Worm (Caenorhabditis elegans) whole organism, young adult: Measurements from ENCODE around the gene scyl-1.

ENCODE experiments used
- B0336.3 ChIP-seq: fragments of 200-800 bp; sonication (Bioruptor generic); IDR thresholded peaks from 2 replicates; pipeline ENCODE4 v1.3.6; 2022; ENCODE audit warnings: missing genetic modification characterization, missing compliant biosample characterization
- D2030.7 ChIP-seq: fragments of 200-800 bp; sonication (Bioruptor generic); IDR thresholded peaks from 2 replicates; pipeline ENCODE4 v1.3.6; 2022; ENCODE audit warnings: missing genetic modification reagents, missing genetic modification characterization, missing compliant biosample characterization
- F23B12.7 ChIP-seq: sonication (generic microtip); optimal IDR thresholded peaks from 2 replicates; lab custom pipeline; 2017; ENCODE audit warnings: missing genetic modification characterization, mild to moderate bottlenecking, missing compliant biosample characterization, antibody characterized with exemption, moderate library complexity; ENCODE audit not compliant: insufficient read depth
- F49E8.2 ChIP-seq: sonication (generic microtip); optimal IDR thresholded peaks from 3 replicates; lab custom pipeline; 2017; ENCODE audit warnings: missing genetic modification characterization, mild to moderate bottlenecking, missing compliant biosample characterization, antibody characterized with exemption, moderate library complexity; ENCODE audit not compliant: insufficient read depth
- F57C9.4 ChIP-seq: sonication (generic microtip); optimal IDR thresholded peaks from 2 replicates; lab custom pipeline; 2017; ENCODE audit warnings: mild to moderate bottlenecking, missing genetic modification characterization, missing compliant biosample characterization
- K11D2.4 ChIP-seq: fragments of 200-800 bp; sonication (Bioruptor generic); IDR thresholded peaks from 2 replicates; pipeline ENCODE4 v1.3.6; 2022; ENCODE audit warnings: missing genetic modification reagents, missing genetic modification characterization, missing compliant biosample characterization
- Y67H2A.10 ChIP-seq: fragments of 200-800 bp; sonication (Bioruptor generic); conservative IDR thresholded peaks from 2 replicates; pipeline ENCODE4 v1.3.6; 2022; ENCODE audit warnings: missing genetic modification reagents, missing genetic modification characterization, missing compliant biosample characterization
- Y95B8A.8 ChIP-seq: fragments of 200-800 bp; sonication (Bioruptor generic); IDR thresholded peaks from 2 replicates; pipeline ENCODE4 v1.3.6; 2022; ENCODE audit warnings: missing genetic modification reagents, missing genetic modification characterization, missing compliant biosample characterization
- ama-1 ChIP-seq, 3 experiments: fragments of 150-350 bp in 1 of 3; sonication (generic microtip) in 2 of 3; optimal IDR thresholded peaks; 2 replicates each; lab custom pipeline; 2014 to 2018; ENCODE audit warnings: missing biosample characterization in 2 of 3, missing genetic modification characterization in 2 of 3, missing genetic modification reagents in 2 of 3
- atf-7 ChIP-seq: sonication (generic microtip); optimal IDR thresholded peaks from 2 replicates; lab custom pipeline; 2017; ENCODE audit warnings: mild to moderate bottlenecking, missing genetic modification characterization, missing compliant biosample characterization
- attf-6 ChIP-seq: fragments of 200-800 bp; sonication (Bioruptor generic); IDR thresholded peaks from 2 replicates; pipeline ENCODE4 v1.3.6; 2022; ENCODE audit warnings: missing genetic modification reagents, missing genetic modification characterization, missing compliant biosample characterization
- bed-2 ChIP-seq: fragments of 200-800 bp; sonication (Bioruptor generic); IDR thresholded peaks from 2 replicates; pipeline ENCODE4 v1.3.6; 2022; ENCODE audit warnings: missing genetic modification reagents, missing genetic modification characterization, missing compliant biosample characterization
- ccch-3 ChIP-seq: fragments of 200-800 bp; sonication (Bioruptor generic); optimal IDR thresholded peaks from 2 replicates; lab custom pipeline; 2018; ENCODE audit warnings: mild to moderate bottlenecking, missing genetic modification characterization, missing compliant biosample characterization
- ceh-58 ChIP-seq: fragments of 200-800 bp; sonication (Bioruptor generic); IDR thresholded peaks from 2 replicates; pipeline ENCODE4 v1.3.6; 2022; ENCODE audit warnings: missing genetic modification characterization, missing compliant biosample characterization
- ceh-79 ChIP-seq: sonication (generic microtip); optimal IDR thresholded peaks from 2 replicates; lab custom pipeline; 2017; ENCODE audit warnings: mild to moderate bottlenecking, missing genetic modification characterization, missing compliant biosample characterization
- ceh-91 ChIP-seq: fragments of 200-800 bp; sonication (Bioruptor generic); IDR thresholded peaks from 2 replicates; pipeline ENCODE4 v1.3.6; 2022; ENCODE audit warnings: missing genetic modification reagents, missing genetic modification characterization, missing compliant biosample characterization
- die-1 ChIP-seq: sonication (generic microtip); optimal IDR thresholded peaks from 2 replicates; lab custom pipeline; 2016; ENCODE audit warnings: missing genotype, mild to moderate bottlenecking, missing genetic modification characterization, missing compliant biosample characterization
- dox-1 ChIP-seq: fragments of 200-800 bp; sonication (Bioruptor generic); IDR thresholded peaks from 2 replicates; pipeline ENCODE4 v1.3.6; 2022; ENCODE audit warnings: missing genetic modification reagents, missing genetic modification characterization, missing compliant biosample characterization
- egl-18 ChIP-seq: fragments of 200-800 bp; sonication (Bioruptor generic); IDR thresholded peaks from 2 replicates; pipeline ENCODE4 v1.3.6; 2022; ENCODE audit warnings: missing genetic modification reagents, missing genetic modification characterization, missing compliant biosample characterization
- egrh-3 ChIP-seq: fragments of 200-800 bp; sonication (Bioruptor generic); IDR thresholded peaks from 2 replicates; pipeline ENCODE4 v1.3.6; 2022; ENCODE audit warnings: missing genetic modification reagents, missing genetic modification characterization, missing compliant biosample characterization
- ekl-4 ChIP-seq: fragments of 200-800 bp; sonication (Bioruptor generic); IDR thresholded peaks from 2 replicates; pipeline ENCODE4 v1.3.6; 2022; ENCODE audit warnings: missing genetic modification reagents, missing genetic modification characterization, missing compliant biosample characterization
- fkh-3 ChIP-seq: sonication (generic microtip); optimal IDR thresholded peaks from 2 replicates; lab custom pipeline; 2016; ENCODE audit warnings: mild to moderate bottlenecking, missing genetic modification characterization, missing compliant biosample characterization
- hlh-12 ChIP-seq: sonication (generic microtip); optimal IDR thresholded peaks from 2 replicates; lab custom pipeline; 2016; ENCODE audit warnings: missing genetic modification characterization, missing compliant biosample characterization
- hlh-26 ChIP-seq: fragments of 200-800 bp; sonication (Bioruptor generic); conservative IDR thresholded peaks from 2 replicates; pipeline ENCODE4 v1.3.6; 2022; ENCODE audit warnings: missing genetic modification reagents, missing genetic modification characterization, missing compliant biosample characterization
- hmg-1.2 ChIP-seq: fragments of 200-800 bp; sonication (Bioruptor generic); IDR thresholded peaks from 2 replicates; pipeline ENCODE4 v1.3.6; 2022; ENCODE audit warnings: missing genetic modification reagents, missing genetic modification characterization, missing compliant biosample characterization
- hmg-20 ChIP-seq: fragments of 200-800 bp; sonication (Bioruptor generic); IDR thresholded peaks from 2 replicates; pipeline ENCODE4 v1.3.6; 2022; ENCODE audit warnings: missing genetic modification reagents, missing genetic modification characterization, missing compliant biosample characterization
- lag-1 ChIP-seq: fragments of 200-800 bp; sonication (Bioruptor generic); IDR thresholded peaks from 2 replicates; pipeline ENCODE4 v1.3.6; 2022; ENCODE audit warnings: missing genetic modification reagents, missing genetic modification characterization, missing compliant biosample characterization
- let-607 ChIP-seq, 2 experiments: fragments of 200-800 bp in 1 of 2; sonication (Bioruptor generic) in 1 of 2; sonication (generic microtip) in 1 of 2; optimal IDR thresholded peaks; 2 replicates each; lab custom pipeline; 2016 to 2018; ENCODE audit warnings: mild to moderate bottlenecking in 2 of 2, missing compliant biosample characterization in 2 of 2, missing genetic modification characterization in 2 of 2, moderate library complexity in 2 of 2, missing genotype in 1 of 2
- lin-26 ChIP-seq: fragments of 200-800 bp; sonication (Bioruptor generic); IDR thresholded peaks from 2 replicates; pipeline ENCODE4 v1.3.6; 2022; ENCODE audit warnings: missing genetic modification reagents, missing genetic modification characterization, missing compliant biosample characterization
- lin-54 ChIP-seq: fragments of 200-800 bp; sonication (Bioruptor generic); optimal IDR thresholded peaks from 2 replicates; lab custom pipeline; 2018; ENCODE audit warnings: mild to moderate bottlenecking, missing genetic modification characterization, missing compliant biosample characterization
- lsy-27 ChIP-seq: sonication (generic microtip); optimal IDR thresholded peaks from 2 replicates; lab custom pipeline; 2017; ENCODE audit warnings: missing genetic modification characterization, mild to moderate bottlenecking, missing compliant biosample characterization, antibody characterized with exemption, missing genotype, borderline replicate concordance; ENCODE audit not compliant: insufficient read depth
- nfya-2 ChIP-seq: fragments of 200-800 bp; sonication (Bioruptor generic); IDR thresholded peaks from 2 replicates; pipeline ENCODE4 v1.3.6; 2022; ENCODE audit warnings: missing genetic modification reagents, missing genetic modification characterization, missing compliant biosample characterization
- nhr-179 ChIP-seq: sonication (generic microtip); optimal IDR thresholded peaks from 2 replicates; lab custom pipeline; 2016; ENCODE audit warnings: mild to moderate bottlenecking, missing genetic modification characterization, missing compliant biosample characterization
- rpc-1 ChIP-seq, 2 experiments: fragments of 150-350 bp in 1 of 2; sonication (generic microtip) in 1 of 2; optimal IDR thresholded peaks; 2 replicates each; lab custom pipeline; 2014 to 2018; ENCODE audit warnings: missing biosample characterization in 1 of 2, missing genetic modification characterization in 1 of 2, missing genetic modification reagents in 1 of 2, missing genotype in 1 of 2
- snpc-1.1 ChIP-seq: sonication (generic microtip); optimal IDR thresholded peaks from 2 replicates; lab custom pipeline; 2017; ENCODE audit warnings: missing genetic modification characterization, mild to moderate bottlenecking, missing compliant biosample characterization, antibody characterized with exemption, moderate library complexity, missing genotype, missing genetic modification reagents; ENCODE audit not compliant: insufficient read depth
- snpc-1.3 ChIP-seq: sonication (generic microtip); optimal IDR thresholded peaks from 2 replicates; lab custom pipeline; 2017; ENCODE audit warnings: missing genetic modification characterization, mild to moderate bottlenecking, missing compliant biosample characterization, antibody characterized with exemption, moderate library complexity, missing genotype, missing genetic modification reagents; ENCODE audit not compliant: insufficient read depth
- snpc-3.4 ChIP-seq: sonication (generic microtip); optimal IDR thresholded peaks from 2 replicates; lab custom pipeline; 2017; ENCODE audit warnings: missing genetic modification characterization, mild to moderate bottlenecking, missing compliant biosample characterization, antibody characterized with exemption, moderate library complexity, missing genotype, missing genetic modification reagents
- sptf-2 ChIP-seq: fragments of 200-800 bp; sonication (Bioruptor generic); optimal IDR thresholded peaks from 2 replicates; lab custom pipeline; 2018; ENCODE audit warnings: mild to moderate bottlenecking, missing genetic modification characterization, missing compliant biosample characterization
- tbp1 ChIP-seq: fragments of 200-800 bp; sonication (Bioruptor generic); optimal IDR thresholded peaks from 2 replicates; lab custom pipeline; 2018; ENCODE audit warnings: mild to moderate bottlenecking, missing genetic modification characterization, missing compliant biosample characterization
- tlf-1 ChIP-seq: fragments of 200-800 bp; sonication (Bioruptor generic); optimal IDR thresholded peaks from 2 replicates; lab custom pipeline; 2018; ENCODE audit warnings: mild to moderate bottlenecking, missing genetic modification characterization, missing compliant biosample characterization
- unc-130 ChIP-seq: sonication (generic microtip); optimal IDR thresholded peaks from 2 replicates; lab custom pipeline; 2016; ENCODE audit warnings: missing genetic modification reagents, missing genetic modification characterization, missing compliant biosample characterization
- xnd-1 ChIP-seq: sonication (generic microtip); optimal IDR thresholded peaks from 2 replicates; lab custom pipeline; 2016; ENCODE audit warnings: missing genotype, missing genetic modification reagents, missing genetic modification characterization, missing compliant biosample characterization
- ztf-22 ChIP-seq: fragments of 200-800 bp; sonication (Bioruptor generic); optimal IDR thresholded peaks from 2 replicates; lab custom pipeline; 2018; ENCODE audit warnings: mild to moderate bottlenecking, missing genetic modification characterization, moderate library complexity, missing compliant biosample characterization
- ztf-26 ChIP-seq: sonication (generic microtip); optimal IDR thresholded peaks from 2 replicates; lab custom pipeline; 2017; ENCODE audit warnings: missing genetic modification characterization, missing compliant biosample characterization

The scyl-1 gene

ce11 chrV:13090130-13090770 lies 48.7 kb upstream of the scyl-1 start, which contains the start of gene C34B4.4 (continued):
- no peak for TF ChIP-seq let-607 (tag; optimal IDR thresholded peaks at IDR 0.05; lab: Kevin White, UChicago)
- TF ChIP-seq D2030.7, result no peak
- TF ChIP-seq lin-54 (GFP tag; lab: Kevin White, UChicago), result no peak
- TF ChIP-seq egl-18 (GFP tag; lab: Robert Waterston, UW), result no peak
- TF ChIP-seq snpc-1.1, result no peak
- peak; percentile 5 for TF ChIP-seq snpc-1.3 (tag; lab: Kevin White, UChicago)
- TF ChIP-seq Y95B8A.8 (GFP tag; lab: Robert Waterston, UW), result no peak
- no peak for TF ChIP-seq nhr-179 (tag; lab: Kevin White, UChicago)
- TF ChIP-seq rpc-1 (optimal IDR thresholded peaks at IDR 0.05; lab: Kevin White, UChicago), result no peak
- TF ChIP-seq rpc-1 (tag; optimal IDR thresholded peaks at IDR 0.05; lab: Kevin White, UChicago), result no peak
- no peak for TF ChIP-seq dox-1 (GFP tag; lab: Robert Waterston, UW)
- no peak for TF ChIP-seq bed-2 (GFP tag; lab: Robert Waterston, UW)
- TF ChIP-seq ztf-26 (tag; lab: Kevin White, UChicago), result no peak
- TF ChIP-seq hlh-26 (GFP tag; lab: Robert Waterston, UW), result no peak
- TF ChIP-seq ccch-3 (GFP tag; lab: Kevin White, UChicago), result no peak
- TF ChIP-seq F57C9.4 (tag; lab: Kevin White, UChicago), result no peak
- no peak for TF ChIP-seq ceh-58 (GFP tag; lab: Robert Waterston, UW)
- TF ChIP-seq ztf-22, result no peak
- no peak for TF ChIP-seq fkh-3 (tag; lab: Kevin White, UChicago)
- no peak for TF ChIP-seq lsy-27
- no peak for TF ChIP-seq ceh-91
- TF ChIP-seq Y67H2A.10 (GFP tag; lab: Robert Waterston, UW), result no peak
- TF ChIP-seq hmg-20, result no peak
- 0 out of 2 replicates have a peak, but pooled peaks have one; percentile 13 for TF ChIP-seq B0336.3 (GFP tag; lab: Robert Waterston, UW)
- TF ChIP-seq hmg-1.2 (GFP tag; lab: Robert Waterston, UW), result no peak
- no peak for TF ChIP-seq F49E8.2 (tag; lab: Kevin White, UChicago)
- no peak for TF ChIP-seq ekl-4
- no peak for TF ChIP-seq lag-1 (GFP tag; lab: Robert Waterston, UW)
- no peak for TF ChIP-seq hlh-12 (tag; lab: Kevin White, UChicago)
- TF ChIP-seq xnd-1 (tag; lab: Kevin White, UChicago), result no peak
- TF ChIP-seq unc-130 (GFP tag; lab: Kevin White, UChicago), result no peak
- TF ChIP-seq lin-26 (GFP tag; lab: Robert Waterston, UW), result no peak
- no peak for TF ChIP-seq nfya-2 (GFP tag; lab: Robert Waterston, UW)
- peak; percentile 41 for TF ChIP-seq atf-7 (tag; lab: Kevin White, UChicago)
- no peak for TF ChIP-seq K11D2.4
- no peak for TF ChIP-seq egrh-3 (GFP tag; lab: Robert Waterston, UW)
- no peak for TF ChIP-seq attf-6
- TF ChIP-seq sptf-2 (GFP tag; lab: Kevin White, UChicago), result no peak
- no peak for TF ChIP-seq ceh-79
- TF ChIP-seq tlf-1 (GFP tag; lab: Kevin White, UChicago), result peak; percentile 37
- no peak for TF ChIP-seq tbp1 (GFP tag; lab: Kevin White, UChicago)
- no peak for TF ChIP-seq die-1 (tag; lab: Kevin White, UChicago)
- no peak for TF ChIP-seq ama-1 (optimal IDR thresholded peaks at IDR 0.05; lab: Kevin White, UChicago)
- TF ChIP-seq ama-1 (GFP tag; optimal IDR thresholded peaks at IDR 0.05; lab: Kevin White, UChicago), result no peak
- TF ChIP-seq snpc-3.4 (tag; lab: Kevin White, UChicago), result no peak
- no peak for TF ChIP-seq F23B12.7 (tag; lab: Kevin White, UChicago)
